Fruit fly (Drosophila melanogaster) whole organism, embryonic: ENCODE data around the gene CG43292.

ENCODE experiments used
- Bdp1 ChIP-seq: fragments of 200-800 bp; sonication (Bioruptor generic); optimal IDR thresholded peaks from 3 replicates; lab custom pipeline; 2016; ENCODE audit warnings: missing biosample characterization, missing genetic modification characterization
- Bteb2 ChIP-seq: fragments of 200-800 bp; sonication (Bioruptor generic); optimal IDR thresholded peaks from 2 replicates; lab custom pipeline; 2016; ENCODE audit warnings: missing biosample characterization, missing genetic modification characterization
- CG1024 ChIP-seq: fragments of 200-800 bp; sonication (Bioruptor generic); IDR thresholded peaks from 2 replicates; pipeline ENCODE4 v1.3.6; 2022; ENCODE audit warnings: missing biosample characterization, missing genetic modification characterization
- CG11456 ChIP-seq: fragments of 200-800 bp; sonication (Bioruptor generic); IDR thresholded peaks from 3 replicates; pipeline ENCODE4 v1.3.6; 2022; ENCODE audit warnings: missing biosample characterization, missing genetic modification characterization
- CG11695 ChIP-seq: fragments of 200-800 bp; sonication (Bioruptor generic); IDR thresholded peaks from 3 replicates; pipeline ENCODE4 v1.3.6; 2022; ENCODE audit warnings: missing biosample characterization, missing genetic modification characterization
- CG12769 ChIP-seq: fragments of 200-800 bp; sonication (Bioruptor generic); optimal IDR thresholded peaks from 2 replicates; lab custom pipeline; 2019; ENCODE audit warnings: missing biosample characterization, mild to moderate bottlenecking, missing genetic modification characterization, moderate library complexity
- CG13296 ChIP-seq: fragments of 200-800 bp; sonication (Bioruptor generic); optimal IDR thresholded peaks from 3 replicates; lab custom pipeline; 2018; ENCODE audit warnings: missing biosample characterization, mild to moderate bottlenecking, missing genetic modification characterization
- CG14050 ChIP-seq: fragments of 200-800 bp; sonication (Bioruptor generic); IDR thresholded peaks from 3 replicates; pipeline ENCODE4 v1.3.6; 2022; ENCODE audit warnings: missing biosample characterization, missing genetic modification characterization
- CG15479 ChIP-seq: fragments of 200-800 bp; sonication (Bioruptor generic); optimal IDR thresholded peaks from 3 replicates; lab custom pipeline; 2019; ENCODE audit warnings: missing biosample characterization, mild to moderate bottlenecking, missing genetic modification characterization, moderate library complexity
- CG17361 ChIP-seq: fragments of 200-800 bp; sonication (Bioruptor generic); IDR thresholded peaks from 3 replicates; pipeline ENCODE4 v1.3.6; 2022; ENCODE audit warnings: missing biosample characterization, missing genetic modification characterization
- CG18262 ChIP-seq: fragments of 200-800 bp; optimal IDR thresholded peaks from 3 replicates; lab custom pipeline; 2019; ENCODE audit warnings: missing biosample characterization, mild to moderate bottlenecking, missing genetic modification characterization, moderate library complexity
- CG2116 ChIP-seq: fragments of 200-800 bp; sonication (Bioruptor generic); optimal IDR thresholded peaks from 3 replicates; lab custom pipeline; 2018; ENCODE audit warnings: missing biosample characterization, mild to moderate bottlenecking, missing genetic modification characterization
- CG31224 ChIP-seq: fragments of 200-800 bp; sonication (Bioruptor generic); IDR thresholded peaks from 2 replicates; pipeline ENCODE4 v1.3.6; 2022; ENCODE audit warnings: missing biosample characterization, missing genetic modification characterization
- CG31388 ChIP-seq: fragments of 200-800 bp; sonication (Bioruptor generic); optimal IDR thresholded peaks from 2 replicates; lab custom pipeline; 2016; ENCODE audit warnings: missing biosample characterization, missing genetic modification characterization
- CG33213 ChIP-seq: fragments of 200-800 bp; sonication (Bioruptor generic); optimal IDR thresholded peaks from 3 replicates; lab custom pipeline; 2016; ENCODE audit warnings: missing biosample characterization, missing genetic modification characterization
- CG5953 ChIP-seq: fragments of 200-800 bp; sonication (Bioruptor generic); IDR thresholded peaks from 2 replicates; pipeline ENCODE4 v1.3.6; 2022; ENCODE audit warnings: missing biosample characterization, missing genetic modification characterization
- CG6791 ChIP-seq: fragments of 200-800 bp; sonication (Bioruptor generic); IDR thresholded peaks from 3 replicates; pipeline ENCODE4 v1.3.6; 2022; ENCODE audit warnings: missing biosample characterization, missing genetic modification characterization; ENCODE audit not compliant: partially characterized antibody
- CG6813 ChIP-seq: fragments of 200-800 bp; sonication (Bioruptor generic); optimal IDR thresholded peaks from 2 replicates; lab custom pipeline; 2017; ENCODE audit warnings: missing biosample characterization, missing genetic modification characterization, mild to moderate bottlenecking, moderate library complexity, missing genetic modification reagents
- CkIIα-i1 ChIP-seq: fragments of 200-800 bp; sonication (Bioruptor generic); IDR thresholded peaks from 2 replicates; pipeline ENCODE4 v1.3.6; 2022; ENCODE audit warnings: missing biosample characterization, missing genetic modification characterization
- Doc2 ChIP-seq: fragments of 200-800 bp; sonication (Bioruptor generic); IDR thresholded peaks from 2 replicates; pipeline ENCODE4 v1.3.6; 2022; ENCODE audit warnings: missing biosample characterization, missing genetic modification characterization
- Eip74EF ChIP-seq, 2 experiments: fragments of 200-800 bp in 1 of 2; fragments of >200 bp in 1 of 2; sonication (Bioruptor generic) in 1 of 2; optimal IDR thresholded peaks; 2 replicates each; lab custom pipeline; 2017 to 2019; ENCODE audit warnings: missing biosample characterization in 2 of 2, missing genetic modification characterization in 2 of 2, mild to moderate bottlenecking in 1 of 2, moderate library complexity in 1 of 2
- Elba2 ChIP-seq: fragments of 200-800 bp; sonication (Bioruptor generic); optimal IDR thresholded peaks from 3 replicates; lab custom pipeline; 2016; ENCODE audit warnings: missing biosample characterization, missing genetic modification characterization
- Jarid2 ChIP-seq: fragments of 200-800 bp; sonication (Bioruptor generic); optimal IDR thresholded peaks from 3 replicates; lab custom pipeline; 2017; ENCODE audit warnings: mild to moderate bottlenecking, missing biosample characterization, missing genetic modification reagents, missing genetic modification characterization
- Lim3 ChIP-seq: fragments of 200-800 bp; sonication (Bioruptor generic); IDR thresholded peaks from 2 replicates; pipeline ENCODE4 v1.3.6; 2022; ENCODE audit warnings: missing biosample characterization, missing genetic modification characterization
- NC2α ChIP-seq: fragments of 200-800 bp; sonication (Bioruptor generic); optimal IDR thresholded peaks from 2 replicates; lab custom pipeline; 2016; ENCODE audit warnings: missing biosample characterization, missing genetic modification characterization
- NC2β ChIP-seq: fragments of 200-800 bp; sonication (Bioruptor generic); optimal IDR thresholded peaks from 2 replicates; lab custom pipeline; 2016; ENCODE audit warnings: missing biosample characterization, missing genetic modification characterization
- Ssrp ChIP-seq: fragments of 200-800 bp; sonication (Bioruptor generic); optimal IDR thresholded peaks from 2 replicates; lab custom pipeline; 2018; ENCODE audit warnings: missing biosample characterization, mild to moderate bottlenecking, missing genetic modification characterization, moderate library complexity
- Xrp1 ChIP-seq: fragments of 200-800 bp; sonication (Bioruptor generic); IDR thresholded peaks from 2 replicates; pipeline ENCODE4 v1.3.6; 2022; ENCODE audit warnings: missing biosample characterization, missing genetic modification characterization
- ac ChIP-seq: fragments of 200-800 bp; sonication (Bioruptor generic); optimal IDR thresholded peaks from 3 replicates; lab custom pipeline; 2017; ENCODE audit warnings: missing biosample characterization, mild to moderate bottlenecking, missing genetic modification characterization
- ap ChIP-seq: fragments of 200-800 bp; sonication (Bioruptor generic); IDR thresholded peaks from 2 replicates; pipeline ENCODE4 v1.3.6; 2022; ENCODE audit warnings: missing biosample characterization, missing genetic modification characterization
- az2 ChIP-seq: fragments of 200-800 bp; sonication (Bioruptor generic); optimal IDR thresholded peaks from 3 replicates; lab custom pipeline; 2016; ENCODE audit warnings: missing biosample characterization, missing genetic modification characterization
- crol ChIP-seq: fragments of 200-800 bp; sonication (Bioruptor generic); IDR thresholded peaks from 2 replicates; pipeline ENCODE4 v1.3.6; 2022; ENCODE audit warnings: missing biosample characterization, missing genetic modification characterization
- da ChIP-seq: fragments of 200-800 bp; sonication (Bioruptor generic); optimal IDR thresholded peaks from 2 replicates; lab custom pipeline; 2016; ENCODE audit warnings: missing biosample characterization, missing genetic modification characterization
- en ChIP-seq: fragments of 200-800 bp; sonication (Bioruptor generic); optimal IDR thresholded peaks from 2 replicates; lab custom pipeline; 2016; ENCODE audit warnings: missing biosample characterization, missing genetic modification characterization
- eyg ChIP-seq: fragments of 200-800 bp; sonication (Bioruptor generic); optimal IDR thresholded peaks from 3 replicates; lab custom pipeline; 2016; ENCODE audit warnings: missing biosample characterization, missing genetic modification characterization
- fd3F ChIP-seq: fragments of 200-800 bp; sonication (Bioruptor generic); optimal IDR thresholded peaks from 2 replicates; lab custom pipeline; 2018; ENCODE audit warnings: missing biosample characterization, mild to moderate bottlenecking, missing genetic modification characterization, moderate library complexity
- gsb-n ChIP-seq: fragments of 200-800 bp; sonication (Bioruptor generic); optimal IDR thresholded peaks from 3 replicates; lab custom pipeline; 2018; ENCODE audit warnings: missing biosample characterization, mild to moderate bottlenecking, missing genetic modification characterization
- h ChIP-seq: fragments of >200 bp; optimal IDR thresholded peaks from 2 replicates; lab custom pipeline; 2017
- kah ChIP-seq: fragments of 200-800 bp; sonication (Bioruptor generic); optimal IDR thresholded peaks from 2 replicates; lab custom pipeline; 2018; ENCODE audit warnings: missing biosample characterization, mild to moderate bottlenecking, missing genetic modification characterization
- kay ChIP-seq: fragments of 200-800 bp; sonication (Bioruptor generic); optimal IDR thresholded peaks from 2 replicates; lab custom pipeline; 2016; ENCODE audit warnings: missing biosample characterization, missing genetic modification characterization
- lab ChIP-seq: fragments of 200-800 bp; sonication (Bioruptor generic); optimal IDR thresholded peaks from 3 replicates; lab custom pipeline; 2017; ENCODE audit warnings: missing biosample characterization, missing genetic modification characterization, mild to moderate bottlenecking, moderate library complexity, missing genetic modification reagents
- lmd ChIP-seq: fragments of 200-800 bp; sonication (Bioruptor generic); IDR thresholded peaks from 2 replicates; pipeline ENCODE4 v1.3.6; 2022; ENCODE audit warnings: missing biosample characterization, missing genetic modification characterization
- lov ChIP-seq, 2 experiments: fragments of 200-800 bp in 1 of 2; fragments of >200 bp in 1 of 2; sonication (Bioruptor generic) in 1 of 2; IDR thresholded peaks in 1 of 2; optimal IDR thresholded peaks in 1 of 2; 2 replicates in 1 of 2; 3 replicates in 1 of 2; pipeline versions ENCODE4 v1.3.6 to Lab custom; 2017 to 2022; ENCODE audit warnings: missing biosample characterization in 1 of 2, missing genetic modification characterization in 1 of 2
- mirr ChIP-seq: fragments of 200-800 bp; sonication (Bioruptor generic); optimal IDR thresholded peaks from 3 replicates; lab custom pipeline; 2018; ENCODE audit warnings: missing biosample characterization, mild to moderate bottlenecking, missing genetic modification characterization
- oc ChIP-seq: fragments of 200-800 bp; sonication (Bioruptor generic); optimal IDR thresholded peaks from 2 replicates; lab custom pipeline; 2018; ENCODE audit warnings: missing biosample characterization, mild to moderate bottlenecking, missing genetic modification characterization, moderate library complexity
- pho ChIP-seq: fragments of 200-800 bp; sonication (Bioruptor generic); optimal IDR thresholded peaks from 2 replicates; lab custom pipeline; 2016; ENCODE audit warnings: missing biosample characterization, missing genetic modification characterization
- sob ChIP-seq: fragments of 200-800 bp; sonication (Bioruptor generic); IDR thresholded peaks from 2 replicates; pipeline ENCODE4 v1.3.6; 2022; ENCODE audit warnings: missing biosample characterization, missing genetic modification characterization
- usp ChIP-seq: fragments of >200 bp; optimal IDR thresholded peaks from 2 replicates; lab custom pipeline; 2017; ENCODE audit warnings: missing biosample characterization, missing genetic modification characterization
- yki ChIP-seq: fragments of >200 bp; optimal IDR thresholded peaks from 3 replicates; lab custom pipeline; 2018
- zfh1 ChIP-seq: fragments of 200-800 bp; sonication (Bioruptor generic); IDR thresholded peaks from 3 replicates; pipeline ENCODE4 v1.3.6; 2022; ENCODE audit warnings: missing biosample characterization, missing genetic modification characterization

CG43292 gene

DNA sequence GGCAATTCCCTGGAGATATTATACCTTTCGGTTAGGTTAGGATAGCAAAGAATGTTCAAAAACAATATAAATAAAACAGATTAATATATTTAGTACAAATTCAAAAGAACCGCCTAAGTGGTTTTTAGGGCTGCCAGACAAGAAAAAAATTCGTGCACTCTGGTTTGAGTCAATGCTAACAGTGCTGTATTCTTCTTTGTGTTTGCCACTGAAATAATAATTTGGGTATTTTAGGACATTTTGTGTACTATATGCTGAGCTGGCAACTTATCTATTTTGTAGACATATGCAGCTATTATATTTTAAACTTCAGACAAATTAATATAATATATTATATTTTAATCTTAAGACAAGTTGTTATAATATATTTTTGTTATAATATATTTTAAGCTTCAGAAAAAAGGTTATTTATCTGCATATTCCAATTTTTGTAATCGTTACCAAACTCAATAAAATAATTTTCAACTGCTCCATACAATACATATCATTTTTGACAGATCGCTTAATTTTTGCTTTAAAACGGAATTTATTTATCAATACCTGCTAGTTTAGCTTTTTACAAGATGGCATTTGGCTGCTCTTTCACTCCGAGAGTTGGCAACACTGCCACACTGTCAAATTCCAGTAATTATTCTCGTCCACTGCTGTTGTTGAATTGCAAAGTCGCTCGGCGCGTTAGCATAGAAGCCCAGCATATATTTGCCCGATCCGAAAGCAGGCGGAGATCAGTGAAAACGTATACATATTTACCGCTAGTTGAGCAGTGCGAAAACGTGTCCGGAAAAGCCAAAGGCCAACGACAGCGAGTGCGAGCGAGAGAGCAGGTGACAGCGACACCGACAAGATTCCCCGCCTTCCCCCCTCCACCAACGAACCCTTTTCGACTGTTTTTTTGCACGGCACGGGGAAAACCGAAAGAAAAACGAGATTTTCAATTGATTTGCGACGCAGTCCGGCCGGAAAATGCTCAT lies 35.3 kb downstream of the CG43292 start, which contains the start of gene CG7546 (continued):
- no peak for TF ChIP-seq Doc2 (GFP tag; lab: Robert Waterston, UW)
- no peak for TF ChIP-seq gsb-n
- TF ChIP-seq ap (GFP tag; lab: Robert Waterston, UW) = 0 out of 2 replicates have a peak, but pooled peaks have one; percentile 13
- no peak for TF ChIP-seq CG11695 (GFP tag; lab: Robert Waterston, UW)
- peak; percentile 38 for TF ChIP-seq Ssrp (tag; lab: Kevin White, UChicago)
- TF ChIP-seq crol (GFP tag; lab: Robert Waterston, UW) = peak; percentile 99
- peak; percentile 50 for TF ChIP-seq az2 (GFP tag; lab: Kevin White, UChicago)
- no peak for TF ChIP-seq fd3F (GFP tag; lab: Kevin White, UChicago)
- no peak for TF ChIP-seq CkIIα-i1 (GFP tag; lab: Robert Waterston, UW)
- TF ChIP-seq CG1024 (GFP tag; lab: Robert Waterston, UW) = no peak
- TF ChIP-seq pho = no peak
- TF ChIP-seq usp = no peak
- peak; percentile 16 for TF ChIP-seq NC2β (GFP tag; lab: Kevin White, UChicago)
- no peak for TF ChIP-seq Bteb2 (GFP tag; lab: Kevin White, UChicago)
- no peak for TF ChIP-seq eyg (GFP tag; lab: Kevin White, UChicago)
- TF ChIP-seq CG18262 = peak; percentile 39
- no peak for TF ChIP-seq CG15479 (GFP tag; lab: Kevin White, UChicago)
- TF ChIP-seq CG11456 (GFP tag; lab: Robert Waterston, UW) = no peak; the same call in 2 of the 3 replicates
- no peak for TF ChIP-seq CG13296 (GFP tag; lab: Kevin White, UChicago)
- TF ChIP-seq kay (GFP tag; lab: Kevin White, UChicago) = no peak
- no peak for TF ChIP-seq NC2α (GFP tag; lab: Kevin White, UChicago)
- TF ChIP-seq Xrp1 (GFP tag; lab: Robert Waterston, UW) = no peak
- TF ChIP-seq da (GFP tag; lab: Kevin White, UChicago) = no peak
- TF ChIP-seq CG12769 = no peak
- TF ChIP-seq oc = no peak
- no peak for TF ChIP-seq Bdp1
- no peak for TF ChIP-seq kah
- no peak for TF ChIP-seq h (lab: Kevin White, UChicago)
- TF ChIP-seq CG2116 (GFP tag; lab: Kevin White, UChicago) = peak; percentile 96
- no peak; the same call in 2 of the 3 replicates for TF ChIP-seq CG17361 (GFP tag; lab: Robert Waterston, UW)
- TF ChIP-seq lov (optimal IDR thresholded peaks at IDR 0.05; lab: Kevin White, UChicago) = no peak
- no peak for TF ChIP-seq lov (GFP tag; IDR thresholded peaks at IDR 0.05; lab: Robert Waterston, UW)
- TF ChIP-seq Elba2 (GFP tag; lab: Kevin White, UChicago) = no peak
- no peak for TF ChIP-seq lab (GFP tag; lab: Kevin White, UChicago)
- no peak for TF ChIP-seq ac (GFP tag; lab: Kevin White, UChicago)
- no peak for TF ChIP-seq Lim3 (GFP tag; lab: Robert Waterston, UW)
- TF ChIP-seq Eip74EF (GFP tag; optimal IDR thresholded peaks at IDR 0.05; lab: Kevin White, UChicago) = no peak
- no peak for TF ChIP-seq CG6813
- no peak for TF ChIP-seq CG31224 (GFP tag; lab: Robert Waterston, UW)
- no peak for TF ChIP-seq zfh1 (GFP tag; lab: Robert Waterston, UW)
- TF ChIP-seq lmd (GFP tag; lab: Robert Waterston, UW) = peak; percentile 41; the same call in 1 of the 2 replicates
- TF ChIP-seq CG33213 (GFP tag; lab: Kevin White, UChicago) = no peak
- TF ChIP-seq yki (lab: Kevin White, UChicago) = no peak
- TF ChIP-seq CG6791 (GFP tag; lab: Robert Waterston, UW) = no peak
- TF ChIP-seq CG31388 (GFP tag; lab: Kevin White, UChicago) = no peak
- TF ChIP-seq sob (GFP tag; lab: Robert Waterston, UW) = 0 out of 2 replicates have a peak, but pooled peaks have one; percentile 11
- no peak for TF ChIP-seq en
- no peak for TF ChIP-seq Jarid2 (GFP tag; lab: Kevin White, UChicago)
- TF ChIP-seq mirr (GFP tag; lab: Kevin White, UChicago) = no peak
- no peak for TF ChIP-seq CG5953 (GFP tag; lab: Robert Waterston, UW)
- TF ChIP-seq CG14050 (GFP tag; lab: Robert Waterston, UW) = no peak
